Fruit fly (Drosophila melanogaster): ENCODE results near the gene crm.

The crm gene

dm6 chrX:2738663-2739062 is at the start of gene crm:
crm (minus strand) TSS chrX:2738773.
- no peak for TF ChIP-seq noc (tag; optimal IDR thresholded peaks at IDR 0.05)

- no peak for TF ChIP-seq noc (tag; optimal IDR thresholded peaks at IDR 0.05)
Observed at dm6 chrX:2787857-2788256, 49.3 kb upstream of the crm start.

dm6 chrX:2787267-2787666 is 48.7 kb upstream of the crm start:
- peak; percentile 89 for TF ChIP-seq noc (tag; optimal IDR thresholded peaks at IDR 0.05)

DNA sequence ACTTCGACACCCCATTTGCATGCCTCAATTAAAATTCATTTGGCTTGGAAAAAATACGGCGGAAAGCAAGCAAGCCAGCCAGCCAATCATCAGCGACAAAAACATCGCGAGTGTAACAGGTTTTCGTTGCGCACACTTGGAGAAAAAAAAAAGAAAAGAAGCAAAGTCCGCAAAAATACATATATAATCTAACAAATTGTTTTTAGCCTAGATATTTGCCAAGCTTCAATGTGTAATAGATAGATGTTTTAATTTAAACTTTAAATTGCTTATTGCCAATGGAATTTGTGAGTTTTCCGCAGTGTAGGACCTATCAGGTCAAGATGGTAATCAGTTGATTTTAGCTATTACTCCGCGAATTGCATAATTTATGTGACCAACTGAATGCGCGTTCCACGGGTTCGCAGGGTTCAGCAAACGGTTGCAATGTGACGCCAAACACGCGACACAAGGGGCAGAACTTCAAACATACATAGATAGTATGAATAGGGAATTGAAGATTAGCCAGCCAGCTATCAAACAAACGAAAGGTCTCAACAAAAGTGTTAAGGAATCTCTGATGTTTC is 48.1 kb upstream of the crm start:
- peak; percentile 88 for TF ChIP-seq noc (tag; optimal IDR thresholded peaks at IDR 0.05)

- TF ChIP-seq noc (tag; optimal IDR thresholded peaks at IDR 0.05) = no peak
Observed at dm6 chrX:2765440-2765839, 26.9 kb upstream of the crm start.

DNA sequence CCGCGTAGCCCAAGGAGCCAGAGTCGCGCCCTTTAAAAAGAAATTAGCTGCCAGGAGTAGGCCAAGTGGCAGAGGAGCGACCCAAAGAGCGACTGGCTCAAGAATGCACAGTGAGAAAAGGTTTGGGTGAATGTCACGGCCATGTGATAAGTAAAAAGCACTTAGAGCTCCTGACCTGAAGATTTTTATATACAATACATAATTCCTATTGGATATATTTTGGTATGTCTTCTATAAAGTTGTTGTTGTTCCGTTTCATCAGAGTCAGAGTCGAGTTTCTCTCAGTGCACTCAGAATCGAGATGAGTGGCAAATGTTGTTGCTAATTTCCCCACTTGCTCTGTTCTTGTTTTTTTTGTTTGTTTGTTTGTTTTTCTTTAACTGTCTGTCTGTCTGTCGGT is 22.6 kb upstream of the crm start:
- no peak for TF ChIP-seq noc (tag; optimal IDR thresholded peaks at IDR 0.05)

DNA sequence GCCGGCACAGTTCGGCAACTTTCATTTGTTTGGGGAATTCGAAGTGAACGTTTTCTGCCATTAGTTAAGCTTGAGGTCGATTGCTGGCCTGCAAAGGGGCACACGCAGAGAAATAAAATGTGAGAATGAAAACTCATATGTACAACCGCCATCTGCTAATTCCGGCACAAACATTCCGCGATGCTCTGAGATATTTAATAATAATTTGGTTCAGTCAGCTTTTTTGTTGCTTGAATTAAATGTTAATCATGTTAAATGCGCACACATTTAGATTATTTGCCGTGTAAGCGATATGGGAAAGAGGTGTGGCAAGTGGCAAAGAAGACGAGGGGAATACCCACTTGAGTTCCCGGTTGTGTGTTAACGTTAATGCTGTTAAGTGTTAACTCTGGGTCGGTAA is 18.8 kb upstream of the crm start:
- TF ChIP-seq noc (tag; optimal IDR thresholded peaks at IDR 0.05) = no peak

dm6 chrX:2749693-2750092 is 11.1 kb upstream of the crm start:
- no peak for TF ChIP-seq noc (tag; optimal IDR thresholded peaks at IDR 0.05)

dm6 chrX:2744042-2744441 is 5.5 kb upstream of the crm start, which contains the start of gene Syx4:
Syx4 (minus strand) TSS chrX:2744076.
- peak; percentile 93 for TF ChIP-seq noc (tag; optimal IDR thresholded peaks at IDR 0.05)

DNA sequence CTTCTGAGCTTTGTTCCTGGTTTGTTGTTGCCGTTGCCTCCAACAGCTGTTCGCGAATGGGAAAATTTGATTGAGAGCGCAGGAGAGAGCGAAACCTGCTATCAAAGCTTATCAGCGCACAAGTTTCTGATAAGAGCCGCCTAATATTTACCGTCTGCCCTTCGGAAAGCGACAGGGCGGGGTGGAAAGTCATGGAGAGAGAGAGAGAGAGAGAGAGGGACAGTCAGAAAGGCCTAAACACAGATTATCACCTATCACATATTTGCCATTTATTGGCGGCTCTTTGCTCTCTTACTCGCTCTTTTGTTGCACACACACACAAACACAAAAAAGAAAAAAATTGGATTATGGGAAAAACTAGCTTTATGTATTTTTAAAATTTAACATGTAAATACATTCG is 5.0 kb upstream of the crm start:
- TF ChIP-seq noc (tag; optimal IDR thresholded peaks at IDR 0.05) = no peak

- peak; percentile 89 for TF ChIP-seq noc (tag; optimal IDR thresholded peaks at IDR 0.05)
Observed at dm6 chrX:2743020-2743419, 4.4 kb upstream of the crm start.

DNA sequence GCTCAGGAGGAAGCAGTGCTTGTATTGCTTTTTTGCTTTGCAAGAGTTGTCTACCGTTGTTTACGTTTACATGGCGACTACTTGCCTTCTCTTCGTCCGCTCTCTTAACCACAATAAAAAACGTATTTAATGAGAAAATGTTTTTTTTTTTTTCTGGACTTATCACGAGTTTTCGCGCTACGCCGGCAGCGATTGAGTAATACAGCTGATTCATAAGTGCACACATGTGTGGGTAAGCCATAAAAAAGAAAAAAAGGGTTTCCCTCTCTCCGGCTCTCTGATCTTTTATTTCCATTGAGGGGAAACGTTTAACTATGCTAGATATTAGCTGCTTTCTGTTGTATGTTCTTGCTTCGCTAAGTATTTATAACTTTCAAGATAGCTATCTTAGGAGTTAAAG is 3.5 kb upstream of the crm start:
- TF ChIP-seq noc (tag; optimal IDR thresholded peaks at IDR 0.05) = no peak

- TF ChIP-seq noc (tag; optimal IDR thresholded peaks at IDR 0.05) = no peak
Observed at dm6 chrX:2740084-2740483, 1.5 kb upstream of the crm start, which contains the start of gene kirre. kirre (plus strand) TSS chrX:2740384.

DNA sequence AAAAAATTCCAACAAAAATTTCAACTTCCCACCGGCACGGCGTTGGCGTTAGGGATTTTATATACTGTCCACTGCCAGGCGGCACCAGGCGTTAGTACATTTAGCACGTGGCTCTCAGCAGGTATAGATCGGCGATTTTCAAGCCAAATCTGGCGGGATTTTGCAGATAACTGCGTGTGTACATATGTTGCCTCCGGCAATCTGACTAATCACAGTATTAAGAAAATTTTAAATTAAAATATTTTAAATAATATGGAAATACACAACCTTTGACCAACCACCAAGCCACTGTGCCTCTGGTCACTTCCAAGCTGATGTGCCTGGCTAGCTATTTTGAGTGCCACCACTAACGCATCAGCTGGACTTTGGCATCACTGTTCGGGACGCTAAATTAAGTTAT is 6.4 kb downstream of the crm start, which contains the start of the genes ttm50 and CG2712:
Gene ttm50, minus strand, starts transcription at position 64 of the 400 bp plus-strand sequence.
Gene CG2712, plus strand, starts transcription at position 343 of the 400 bp plus-strand sequence.
- TF ChIP-seq noc (tag; optimal IDR thresholded peaks at IDR 0.05) = peak; percentile 58

DNA sequence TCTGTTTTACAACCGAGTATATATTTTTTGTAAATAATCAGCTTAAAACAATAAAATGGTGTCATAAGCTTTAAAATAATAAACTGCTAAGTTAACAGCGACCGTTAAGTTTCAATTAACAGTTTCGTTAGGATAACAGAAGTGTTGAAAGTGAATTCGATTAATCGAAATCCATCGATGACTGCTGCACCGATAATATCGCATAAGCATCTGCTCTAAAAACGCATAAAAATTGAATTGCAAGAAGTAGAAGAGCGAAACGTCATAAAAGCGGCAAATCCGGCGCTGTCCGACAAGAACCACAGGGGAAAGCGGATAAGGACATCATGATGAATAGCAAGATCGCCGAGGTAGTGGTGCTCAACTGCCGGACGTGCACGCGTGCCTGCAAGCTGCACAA is 11.1 kb downstream of the crm start, which contains the start of gene dwg:
Gene dwg, plus strand, starts transcription at position 193 of the 400 bp plus-strand sequence.
- no peak for TF ChIP-seq noc (tag; optimal IDR thresholded peaks at IDR 0.05)

DNA sequence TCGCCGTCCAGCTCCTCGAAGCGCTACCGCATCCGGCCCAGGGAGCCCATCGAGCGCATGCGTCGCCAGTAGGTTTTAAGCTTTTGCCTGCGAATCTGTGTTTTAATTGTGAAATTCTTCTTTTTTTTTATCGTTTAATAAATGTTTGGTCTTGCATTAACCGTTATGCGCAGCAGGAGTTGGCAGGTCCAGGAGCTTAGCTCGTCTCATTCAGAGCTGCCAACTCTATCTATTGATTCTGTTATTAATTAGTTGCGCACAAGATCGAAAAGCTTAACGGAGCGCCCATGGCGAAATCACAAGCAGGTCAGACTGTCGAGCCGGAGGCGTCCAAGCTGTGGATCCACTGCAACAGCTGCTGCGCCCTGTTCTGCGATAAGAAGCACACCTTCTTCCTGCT is 12.2 kb downstream of the crm start, which contains the start of gene vilya:
Gene vilya, plus strand, starts transcription at position 259 of the 400 bp plus-strand sequence.
- no peak for TF ChIP-seq noc (tag; optimal IDR thresholded peaks at IDR 0.05)

dm6 chrX:2720122-2720521 is 18.5 kb downstream of the crm start, which contains the start of gene CG2701:
CG2701 (minus strand) TSS chrX:2720327.
- no peak for TF ChIP-seq noc (tag; optimal IDR thresholded peaks at IDR 0.05)

DNA sequence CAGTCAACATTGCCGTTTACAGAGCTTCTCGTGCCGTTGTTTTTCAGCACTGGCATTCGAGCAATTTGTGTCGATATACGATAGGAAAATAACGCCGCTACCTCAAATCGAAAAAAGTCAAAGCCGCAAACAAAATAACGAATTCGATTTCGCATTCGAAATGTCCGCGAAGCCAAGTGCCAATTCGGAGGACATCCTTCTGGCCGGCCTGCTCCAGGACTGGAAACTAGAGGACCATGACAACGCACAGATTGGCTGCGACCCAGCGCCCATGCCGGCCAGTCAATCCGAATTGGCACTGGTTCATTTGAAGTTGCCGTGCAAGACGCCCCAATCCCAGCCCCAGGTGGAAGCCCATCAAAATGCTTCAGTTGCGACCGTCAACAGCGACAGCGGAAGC is 23.8 kb downstream of the crm start:
- no peak for TF ChIP-seq noc (tag; optimal IDR thresholded peaks at IDR 0.05)

Data from whole organism, larva.